Worm (Caenorhabditis elegans): ENCODE data around the gene gldi-6.
"Not testable (repeated sequence)": the region's sequence is repeated elsewhere in the genome, so short reads cannot be mapped to it uniquely, and the experiment has no call there.

gldi-6 gene

DNA sequence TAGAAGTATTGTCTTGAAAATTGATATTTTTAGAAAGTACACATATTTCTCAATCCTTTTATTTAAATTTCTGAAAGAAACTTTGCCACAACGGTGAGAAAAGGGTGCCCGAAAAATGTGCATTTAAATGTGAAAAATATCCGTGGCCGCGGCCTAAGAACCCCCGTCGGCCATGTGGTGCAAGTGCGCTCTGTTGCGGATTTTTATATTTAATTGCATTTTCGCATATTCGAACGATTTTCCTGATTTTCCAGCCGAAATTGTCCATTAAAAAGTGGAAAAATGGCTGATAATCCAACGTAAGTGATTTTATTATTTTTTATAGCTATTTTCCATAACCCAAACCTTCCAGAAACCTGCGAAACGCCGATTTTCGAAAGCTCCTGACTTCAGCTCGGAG is 35.5 kb downstream of the gldi-6 start, which contains the start of gene smu-2 (continued):
- TF ChIP-seq lsy-2 (tag; optimal IDR thresholded peaks at IDR 0.05) (peak; percentile 69 to 75), lin-35 (GFP tag; optimal IDR thresholded peaks at IDR 0.05) (peak; percentile 51 to 70), ces-1 (GFP tag; optimal IDR thresholded peaks at IDR 0.05) (peak; percentile 70), pax-3 (tag; optimal IDR thresholded peaks at IDR 0.05) (peak; percentile 62), mep-1 (tag; optimal IDR thresholded peaks at IDR 0.05) (peak; percentile 68)

- TF ChIP-seq nhr-20 (tag; optimal IDR thresholded peaks at IDR 0.05); unc-98 (GFP tag; IDR thresholded peaks at IDR 0.05); nhr-71 (tag; optimal IDR thresholded peaks at IDR 0.05): not testable (repeated sequence)
These were observed 44.0 kb downstream of the gldi-6 start, which contains the start of gene fbxb-112 for ce11 chrII:3490797-3491196. fbxb-112 (plus strand) TSS chrII:3491097.

- TF ChIP-seq efl-1 (optimal IDR thresholded peaks at IDR 0.05) (peak in 1 of 2 experiments; percentile 92), efl-1 (GFP tag; optimal IDR thresholded peaks at IDR 0.05 in 1 of 2) (no peak), lin-35 (GFP tag; optimal IDR thresholded peaks at IDR 0.05) (peak in 1 of 2 experiments; percentile 9), ceh-63 (GFP tag; optimal IDR thresholded peaks at IDR 0.05) (no peak), nhr-28 (tag; optimal IDR thresholded peaks at IDR 0.05) (no peak)
These were observed 52.6 kb downstream of the gldi-6 start, which contains the start of gene Y49F6B.9 for ce11 chrII:3499386-3499785. Y49F6B.9 (minus strand) TSS chrII:3499387.

DNA sequence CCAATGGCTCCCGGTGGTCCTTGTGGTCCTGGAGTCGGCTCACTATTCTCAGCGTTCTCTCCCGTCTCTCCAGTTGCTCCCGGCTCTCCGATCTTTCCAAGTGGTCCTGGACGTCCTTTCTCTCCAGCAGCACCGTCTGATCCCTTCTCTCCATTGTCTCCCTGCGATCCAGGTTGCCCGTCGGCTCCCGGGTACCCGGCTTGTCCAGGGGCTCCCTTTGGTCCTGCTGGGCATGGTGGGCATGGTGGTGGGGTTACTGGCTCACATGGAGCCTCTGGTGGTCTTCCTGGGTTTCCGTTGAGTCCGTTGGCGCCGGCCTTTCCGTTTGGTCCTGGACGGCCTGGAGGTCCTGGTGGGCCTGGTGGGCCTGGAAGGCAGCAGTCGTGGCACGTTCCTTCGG is 53.6 kb downstream of the gldi-6 start:
- TF ChIP-seq nhr-85 (tag) (peak; percentile 19), mab-9 (GFP tag; IDR thresholded peaks at IDR 0.05) (no peak)

DNA sequence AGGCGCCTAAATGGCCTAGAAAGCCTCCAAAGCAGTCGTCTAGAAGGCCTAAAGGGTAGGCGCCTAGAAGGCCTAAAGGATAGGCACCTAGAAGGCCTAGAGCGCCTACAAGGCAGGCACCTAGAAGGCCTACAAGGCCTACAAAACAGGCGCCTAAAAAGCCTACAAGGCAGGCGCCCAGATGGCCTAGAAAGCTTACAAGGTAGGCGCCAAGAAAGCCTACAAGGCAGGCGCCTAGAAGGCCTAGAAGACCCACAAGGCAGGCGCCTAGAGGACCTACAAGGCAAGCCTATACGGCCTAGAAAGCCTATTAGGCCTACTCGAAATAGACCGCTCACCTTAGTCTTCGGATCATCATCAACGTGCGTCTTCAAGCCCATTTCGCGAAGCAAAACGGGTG is 55.3 kb downstream of the gldi-6 start:
- TF ChIP-seq zip-4 (GFP tag; optimal IDR thresholded peaks at IDR 0.05) (no peak), ztf-4 (tag; optimal IDR thresholded peaks at IDR 0.05) (no peak), pag-3 (tag; optimal IDR thresholded peaks at IDR 0.05; ENCODE audit: borderline replicate concordance, insufficient read depth) (no peak), ceh-82 (tag; optimal IDR thresholded peaks at IDR 0.05) (no peak), egl-27 (tag; optimal IDR thresholded peaks at IDR 0.05) (no peak), tlp-1 (tag; optimal IDR thresholded peaks at IDR 0.05) (no peak), mdl-1 (tag; optimal IDR thresholded peaks at IDR 0.05) (no peak), elt-2 (tag; optimal IDR thresholded peaks at IDR 0.05) (no peak), efl-1 (optimal IDR thresholded peaks at IDR 0.05) (no peak), efl-1 (GFP tag; optimal IDR thresholded peaks at IDR 0.05 in 1 of 2) (no peak), hlh-17 (GFP tag; optimal IDR thresholded peaks at IDR 0.05; ENCODE audit: borderline replicate concordance) (no peak), ceh-8 (GFP tag; optimal IDR thresholded peaks at IDR 0.05) (no peak), nhr-12 (tag; optimal IDR thresholded peaks at IDR 0.05) (no peak)

Measured in whole organism, L1 larva.